Fruit fly (Drosophila melanogaster): ENCODE measurements around the gene Ravus.

dm6 chr3R:13306595-13306994 lies 42.7 kb upstream of the Ravus start:
- TF ChIP-seq nom (GFP tag; optimal IDR thresholded peaks at IDR 0.05), result no peak
- TF ChIP-seq pfk (GFP tag; optimal IDR thresholded peaks at IDR 0.05), result no peak
- TF ChIP-seq tio (GFP tag; optimal IDR thresholded peaks at IDR 0.05), result no peak
- TF ChIP-seq CG31365 (tag; optimal IDR thresholded peaks at IDR 0.05), result no peak
- TF ChIP-seq CG15696 (tag; optimal IDR thresholded peaks at IDR 0.05), result no peak
- TF ChIP-seq Sin3A (optimal IDR thresholded peaks at IDR 0.05), result no peak
- TF ChIP-seq CG8924 (tag; optimal IDR thresholded peaks at IDR 0.05), result no peak
- TF ChIP-seq CG3726 (GFP tag; IDR thresholded peaks at IDR 0.05), result no peak
- no peak for TF ChIP-seq CG10654 (GFP tag; optimal IDR thresholded peaks at IDR 0.05)
- TF ChIP-seq tup (GFP tag; optimal IDR thresholded peaks at IDR 0.05), result no peak
- TF ChIP-seq CG3838 (GFP tag; optimal IDR thresholded peaks at IDR 0.05), result no peak
